Fruit fly (Drosophila melanogaster): ENCODE results near the gene CG9592.

The CG9592 gene

DNA sequence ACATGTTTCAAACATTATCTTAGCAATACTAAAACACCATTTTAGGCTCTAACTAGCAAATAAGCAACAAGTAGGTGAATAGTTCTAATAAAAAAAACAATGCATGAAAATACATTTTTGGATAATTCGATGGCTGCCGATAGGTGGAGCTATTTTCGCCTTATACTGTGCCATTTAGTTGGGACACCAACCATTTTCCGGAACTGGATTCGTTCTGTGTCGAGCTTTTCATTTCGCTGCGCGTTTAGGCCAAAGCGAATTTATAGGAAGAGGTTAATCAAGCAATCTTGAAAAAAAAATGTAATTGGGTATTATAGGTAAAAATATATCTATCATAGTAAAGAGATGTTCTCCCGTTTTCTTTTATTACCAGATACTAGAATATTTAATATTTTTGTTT is 45.0 kb downstream of the CG9592 start:
- peak; percentile 6 for TF ChIP-seq tai (GFP tag; optimal IDR thresholded peaks at IDR 0.05)
- no peak for TF ChIP-seq h (GFP tag; optimal IDR thresholded peaks at IDR 0.05)
- TF ChIP-seq Mio (GFP tag; optimal IDR thresholded peaks at IDR 0.05): no peak
- no peak for TF ChIP-seq Abd-B (GFP tag; optimal IDR thresholded peaks at IDR 0.05)
- no peak for TF ChIP-seq br (GFP tag; optimal IDR thresholded peaks at IDR 0.05)
- TF ChIP-seq Hr83 (GFP tag; optimal IDR thresholded peaks at IDR 0.05; ENCODE audit: poor library complexity, severe bottlenecking): no peak
- TF ChIP-seq psq (GFP tag; optimal IDR thresholded peaks at IDR 0.05): no peak
- TF ChIP-seq HLH106 (tag; optimal IDR thresholded peaks at IDR 0.05): no peak
- no peak for TF ChIP-seq jim (GFP tag; optimal IDR thresholded peaks at IDR 0.05)
- TF ChIP-seq rgr (GFP tag; optimal IDR thresholded peaks at IDR 0.05): no peak
- TF ChIP-seq Hr78 (GFP tag; optimal IDR thresholded peaks at IDR 0.05): no peak
- no peak for TF ChIP-seq OdsH (GFP tag; optimal IDR thresholded peaks at IDR 0.05)
- TF ChIP-seq Myc (optimal IDR thresholded peaks at IDR 0.05): peak; percentile 72
- TF ChIP-seq sv (GFP tag; optimal IDR thresholded peaks at IDR 0.05): no peak
- TF ChIP-seq sage (GFP tag; optimal IDR thresholded peaks at IDR 0.05): no peak
- TF ChIP-seq brk (GFP tag; optimal IDR thresholded peaks at IDR 0.05): no peak
- TF ChIP-seq N (GFP tag; optimal IDR thresholded peaks at IDR 0.05): no peak

DNA sequence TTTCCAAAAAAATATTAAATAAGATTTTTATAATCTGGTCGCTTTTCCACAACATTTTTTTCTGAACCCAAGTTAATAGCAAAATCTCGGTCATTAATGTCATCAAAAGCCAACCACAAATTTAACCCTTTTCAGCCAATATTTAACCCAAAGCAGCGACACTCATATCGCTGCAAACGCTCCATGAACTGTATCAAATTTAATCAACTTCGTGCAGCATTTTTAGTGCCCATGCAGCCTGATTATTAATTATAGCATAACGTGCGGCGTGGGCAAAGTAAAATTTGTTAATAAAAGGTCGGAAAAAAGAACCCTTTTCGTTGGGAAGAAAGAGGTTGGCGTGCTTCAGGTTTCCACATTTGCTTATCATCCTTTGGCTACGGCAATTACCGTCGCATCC is 45.8 kb downstream of the CG9592 start:
- TF ChIP-seq Abd-B (GFP tag; optimal IDR thresholded peaks at IDR 0.05) (no peak), psq (GFP tag; optimal IDR thresholded peaks at IDR 0.05) (no peak), Mio (GFP tag; optimal IDR thresholded peaks at IDR 0.05) (no peak), sv (GFP tag; optimal IDR thresholded peaks at IDR 0.05) (no peak), CrebA (GFP tag; optimal IDR thresholded peaks at IDR 0.05; ENCODE audit: borderline replicate concordance) (no peak), ey (GFP tag; optimal IDR thresholded peaks at IDR 0.05) (no peak), usp (GFP tag; optimal IDR thresholded peaks at IDR 0.05) (no peak), lola (GFP tag; optimal IDR thresholded peaks at IDR 0.05) (no peak), fru (GFP tag; optimal IDR thresholded peaks at IDR 0.05) (no peak), jim (GFP tag; optimal IDR thresholded peaks at IDR 0.05) (no peak), Hr78 (GFP tag; optimal IDR thresholded peaks at IDR 0.05) (no peak), sage (GFP tag; optimal IDR thresholded peaks at IDR 0.05) (no peak), Vsx2 (GFP tag; optimal IDR thresholded peaks at IDR 0.05; ENCODE audit: partially characterized antibody) (no peak), dl (GFP tag; optimal IDR thresholded peaks at IDR 0.05; ENCODE audit: insufficient read depth in 1 of 2, partially characterized antibody in 2 of 2) (no peak), Rel (GFP tag; optimal IDR thresholded peaks at IDR 0.05) (no peak), Rel (tag; optimal IDR thresholded peaks at IDR 0.05) (no peak), br (GFP tag; optimal IDR thresholded peaks at IDR 0.05) (no peak), CG9705 (GFP tag; optimal IDR thresholded peaks at IDR 0.05) (no peak), Dfd (GFP tag; optimal IDR thresholded peaks at IDR 0.05) (no peak)

DNA sequence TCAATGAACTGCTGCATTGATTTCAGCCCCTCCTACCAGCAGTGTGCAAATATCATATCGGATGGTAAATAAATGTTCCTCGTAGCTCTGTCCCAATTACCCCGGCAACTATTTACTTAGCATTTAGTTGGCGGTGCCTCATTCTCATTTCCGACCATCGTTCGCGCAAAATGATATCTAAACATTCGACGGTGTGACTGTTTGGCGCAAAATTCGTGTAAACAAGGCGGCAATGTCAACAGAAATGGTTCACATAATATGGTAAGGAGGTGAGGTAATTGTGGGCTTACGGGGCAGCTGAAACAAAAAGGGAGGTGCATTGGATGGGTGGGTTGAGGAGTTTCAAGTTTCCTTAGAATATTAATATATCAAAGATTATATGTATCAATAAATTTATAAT is 46.8 kb downstream of the CG9592 start:
- peak; percentile 38 for TF ChIP-seq dmrt93B (GFP tag; optimal IDR thresholded peaks at IDR 0.05)
- TF ChIP-seq CG32264 (GFP tag; optimal IDR thresholded peaks at IDR 0.05): no peak
- peak; percentile 51 for TF ChIP-seq dsf (GFP tag; optimal IDR thresholded peaks at IDR 0.05; ENCODE audit: borderline replicate concordance)
- peak; percentile 70 for TF ChIP-seq OdsH (GFP tag; optimal IDR thresholded peaks at IDR 0.05)
- TF ChIP-seq GATAd (GFP tag; optimal IDR thresholded peaks at IDR 0.05): peak; percentile 21
- no peak for TF ChIP-seq Dfd (GFP tag; optimal IDR thresholded peaks at IDR 0.05)
- no peak for TF ChIP-seq CrebA (GFP tag; optimal IDR thresholded peaks at IDR 0.05; ENCODE audit: borderline replicate concordance)
- TF ChIP-seq CG9705 (GFP tag; optimal IDR thresholded peaks at IDR 0.05): peak; percentile 36
- TF ChIP-seq Hnf4 (GFP tag; optimal IDR thresholded peaks at IDR 0.05): peak; percentile 74
- peak; percentile 26 for TF ChIP-seq ey (GFP tag; optimal IDR thresholded peaks at IDR 0.05)
- no peak for TF ChIP-seq HLH106 (tag; optimal IDR thresholded peaks at IDR 0.05)
- TF ChIP-seq Hr83 (GFP tag; optimal IDR thresholded peaks at IDR 0.05; ENCODE audit: poor library complexity, severe bottlenecking): peak; percentile 93
- no peak for TF ChIP-seq dl (GFP tag; optimal IDR thresholded peaks at IDR 0.05; ENCODE audit: insufficient read depth in 1 of 2, partially characterized antibody in 2 of 2)
- peak; percentile 14 for TF ChIP-seq brk (GFP tag; optimal IDR thresholded peaks at IDR 0.05)
- peak in 1 of 2 experiments; percentile 59 for TF ChIP-seq foxo (GFP tag; optimal IDR thresholded peaks at IDR 0.05)
- TF ChIP-seq br (GFP tag; optimal IDR thresholded peaks at IDR 0.05): peak; percentile 61
- TF ChIP-seq rgr (GFP tag; optimal IDR thresholded peaks at IDR 0.05): peak; percentile 78
- peak; percentile 57 for TF ChIP-seq tai (GFP tag; optimal IDR thresholded peaks at IDR 0.05)
- TF ChIP-seq Jra (GFP tag; optimal IDR thresholded peaks at IDR 0.05): peak; percentile 46
- no peak for TF ChIP-seq Myc (optimal IDR thresholded peaks at IDR 0.05)
- no peak for TF ChIP-seq Sp1 (GFP tag; optimal IDR thresholded peaks at IDR 0.05)
- no peak for TF ChIP-seq fru (GFP tag; optimal IDR thresholded peaks at IDR 0.05)
- peak; percentile 36 for TF ChIP-seq jim (GFP tag; optimal IDR thresholded peaks at IDR 0.05)
- TF ChIP-seq sv (GFP tag; optimal IDR thresholded peaks at IDR 0.05): no peak
- no peak for TF ChIP-seq Vsx2 (GFP tag; optimal IDR thresholded peaks at IDR 0.05; ENCODE audit: partially characterized antibody)
- no peak for TF ChIP-seq woc (GFP tag; optimal IDR thresholded peaks at IDR 0.05)
- no peak for TF ChIP-seq Abd-B (GFP tag; optimal IDR thresholded peaks at IDR 0.05)
- no peak for TF ChIP-seq lola (GFP tag; optimal IDR thresholded peaks at IDR 0.05)
- no peak for TF ChIP-seq psq (GFP tag; optimal IDR thresholded peaks at IDR 0.05)
- no peak for TF ChIP-seq sage (GFP tag; optimal IDR thresholded peaks at IDR 0.05)
- TF ChIP-seq N (GFP tag; optimal IDR thresholded peaks at IDR 0.05): no peak
- TF ChIP-seq Mio (GFP tag; optimal IDR thresholded peaks at IDR 0.05): no peak
- no peak for TF ChIP-seq Rel (GFP tag; optimal IDR thresholded peaks at IDR 0.05)
- no peak for TF ChIP-seq Rel (tag; optimal IDR thresholded peaks at IDR 0.05)
- no peak for TF ChIP-seq Dif (GFP tag; optimal IDR thresholded peaks at IDR 0.05; ENCODE audit: partially characterized antibody)
- TF ChIP-seq Hr78 (GFP tag; optimal IDR thresholded peaks at IDR 0.05): no peak
- TF ChIP-seq usp (GFP tag; optimal IDR thresholded peaks at IDR 0.05): no peak
- no peak for TF ChIP-seq pan (optimal IDR thresholded peaks at IDR 0.05)
- peak; percentile 63 for TF ChIP-seq h (GFP tag; optimal IDR thresholded peaks at IDR 0.05)

Data from whole organism, wandering third instar larva.